Fruit fly (Drosophila melanogaster): ENCODE results near the gene CG7573.

CG7573 gene

DNA sequence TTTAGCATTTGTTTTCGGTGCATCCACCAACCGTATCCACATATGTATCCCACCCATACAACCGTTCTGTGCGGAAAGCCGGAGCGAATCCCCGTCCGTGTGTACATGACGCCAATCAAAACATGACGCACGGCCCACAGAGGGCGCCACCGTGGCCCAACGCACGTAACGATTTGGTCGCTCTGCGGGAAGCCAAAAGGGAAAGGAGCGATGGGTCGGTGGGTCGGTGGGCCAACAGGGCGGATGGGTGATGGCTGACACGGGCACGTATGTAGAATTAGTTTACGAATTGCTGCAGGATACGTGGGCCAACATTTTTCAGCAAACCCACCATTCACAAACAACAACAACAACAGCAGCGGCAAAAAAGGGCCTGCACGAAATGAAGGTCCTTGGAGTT, 47.2 kb downstream of the CG7573 start (continued):
- TF ChIP-seq CG11695 (GFP tag; IDR thresholded peaks at IDR 0.05) = no peak
- TF ChIP-seq sd (tag; optimal IDR thresholded peaks at IDR 0.05) = no peak
- no peak for TF ChIP-seq CG12155 (GFP tag; optimal IDR thresholded peaks at IDR 0.05)
- no peak for TF ChIP-seq dm (GFP tag; optimal IDR thresholded peaks at IDR 0.05)
- TF ChIP-seq eve (GFP tag; optimal IDR thresholded peaks at IDR 0.05) = no peak
- no peak for TF ChIP-seq Dp (GFP tag; optimal IDR thresholded peaks at IDR 0.05)
- TF ChIP-seq E2f1 (GFP tag; IDR thresholded peaks at IDR 0.05) = peak; percentile 36; the same call in 1 of the 2 replicates
- TF ChIP-seq Hmr (GFP tag; optimal IDR thresholded peaks at IDR 0.05) = no peak
- no peak for TF ChIP-seq Neu2 (GFP tag; optimal IDR thresholded peaks at IDR 0.05; ENCODE audit: borderline replicate concordance)
- no peak for TF ChIP-seq wdn (GFP tag; IDR thresholded peaks at IDR 0.05)
- TF ChIP-seq Vsx1 (GFP tag; optimal IDR thresholded peaks at IDR 0.05) = no peak
- TF ChIP-seq mam (GFP tag; optimal IDR thresholded peaks at IDR 0.05) = no peak
- peak; percentile 30 for TF ChIP-seq pb (GFP tag; optimal IDR thresholded peaks at IDR 0.05)
- no peak for TF ChIP-seq danr (GFP tag; IDR thresholded peaks at IDR 0.05)
- TF ChIP-seq CG8281 (tag; optimal IDR thresholded peaks at IDR 0.05) = no peak
- TF ChIP-seq CG14667 (GFP tag; IDR thresholded peaks at IDR 0.05) = 0 out of 2 replicates have a peak, but pooled peaks have one; percentile 35
- no peak for TF ChIP-seq CG3995 (GFP tag; optimal IDR thresholded peaks at IDR 0.05)
- no peak for TF ChIP-seq phol (tag; optimal IDR thresholded peaks at IDR 0.05)
- no peak for TF ChIP-seq CG1602 (GFP tag; optimal IDR thresholded peaks at IDR 0.05)
- TF ChIP-seq Six4 (GFP tag; optimal IDR thresholded peaks at IDR 0.05) = no peak
- no peak for TF ChIP-seq insv (GFP tag; optimal IDR thresholded peaks at IDR 0.05)
- no peak for TF ChIP-seq zf30C (GFP tag; optimal IDR thresholded peaks at IDR 0.05)
- TF ChIP-seq CG33213 (GFP tag; optimal IDR thresholded peaks at IDR 0.05) = no peak
- no peak for TF ChIP-seq CG6765 (GFP tag; optimal IDR thresholded peaks at IDR 0.05)
- no peak for TF ChIP-seq prd (optimal IDR thresholded peaks at IDR 0.05)
- 0 out of 3 replicates have a peak, but pooled peaks have one; percentile 32 for TF ChIP-seq prd (GFP tag; IDR thresholded peaks at IDR 0.05)
- TF ChIP-seq CG7987 (GFP tag; optimal IDR thresholded peaks at IDR 0.05) = peak; percentile 47
- TF ChIP-seq Hmx (GFP tag; optimal IDR thresholded peaks at IDR 0.05) = no peak
- TF ChIP-seq HLHmδ (GFP tag; optimal IDR thresholded peaks at IDR 0.05) = no peak
- 0 out of 2 replicates have a peak, but pooled peaks have one; percentile 9 for TF ChIP-seq CG11085 (GFP tag; IDR thresholded peaks at IDR 0.05)
- TF ChIP-seq lbe (GFP tag; optimal IDR thresholded peaks at IDR 0.05) = no peak
- no peak for TF ChIP-seq CG18764 (GFP tag; optimal IDR thresholded peaks at IDR 0.05)
- TF ChIP-seq yki (optimal IDR thresholded peaks at IDR 0.05) = no peak
- no peak for TF ChIP-seq Ada2b (GFP tag; IDR thresholded peaks at IDR 0.05)
- TF ChIP-seq YL-1 (GFP tag; optimal IDR thresholded peaks at IDR 0.05) = no peak
- TF ChIP-seq MTF-1 (GFP tag; optimal IDR thresholded peaks at IDR 0.05; ENCODE audit: borderline replicate concordance) = no peak
- TF ChIP-seq Nf-YC (tag; optimal IDR thresholded peaks at IDR 0.05) = no peak
- TF ChIP-seq CG12942 (GFP tag; optimal IDR thresholded peaks at IDR 0.05) = peak; percentile 0
- no peak for TF ChIP-seq CG1647 (GFP tag; optimal IDR thresholded peaks at IDR 0.05)
- no peak for TF ChIP-seq CG16863 (GFP tag; optimal IDR thresholded peaks at IDR 0.05)
- no peak for TF ChIP-seq dimm (GFP tag; IDR thresholded peaks at IDR 0.05)
- peak; percentile 66 for TF ChIP-seq lab (GFP tag; optimal IDR thresholded peaks at IDR 0.05)
- TF ChIP-seq shn (GFP tag; optimal IDR thresholded peaks at IDR 0.05) = no peak
- no peak for TF ChIP-seq Mes4 (GFP tag; optimal IDR thresholded peaks at IDR 0.05)
- no peak for TF ChIP-seq stwl (tag; optimal IDR thresholded peaks at IDR 0.05)
- TF ChIP-seq Fer2 (tag; optimal IDR thresholded peaks at IDR 0.05) = no peak
- no peak for TF ChIP-seq klu (GFP tag; IDR thresholded peaks at IDR 0.05)
- no peak for TF ChIP-seq CG2202 (tag; optimal IDR thresholded peaks at IDR 0.05)
- TF ChIP-seq twi (tag; optimal IDR thresholded peaks at IDR 0.05) = no peak
- 0 out of 2 replicates have a peak, but pooled peaks have one; percentile 37 for TF ChIP-seq CG32767 (GFP tag; IDR thresholded peaks at IDR 0.05)
- TF ChIP-seq Awh (GFP tag; IDR thresholded peaks at IDR 0.05) = 0 out of 2 replicates have a peak, but pooled peaks have one; percentile 8
- 0 out of 2 replicates have a peak, but pooled peaks have one; percentile 9 for TF ChIP-seq H2.0 (GFP tag; IDR thresholded peaks at IDR 0.05)

Measured in whole organism, embryonic.